Fruit fly (Drosophila melanogaster) whole organism, embryonic: ENCODE results near the gene ich.

Experiments used
- Antp ChIP-seq: fragments of 200-800 bp; sonication (Bioruptor generic); optimal IDR thresholded peaks from 3 replicates; lab custom pipeline; 2016; ENCODE audit warnings: missing biosample characterization, missing genetic modification characterization
- Atf6 ChIP-seq: fragments of 200-800 bp; sonication (Bioruptor generic); IDR thresholded peaks from 2 replicates; pipeline ENCODE4 v1.3.6; 2022; ENCODE audit warnings: missing biosample characterization, missing genetic modification characterization
- CG10209 ChIP-seq: fragments of 200-800 bp; sonication (Bioruptor generic); optimal IDR thresholded peaks from 3 replicates; lab custom pipeline; 2017; ENCODE audit warnings: missing biosample characterization, mild to moderate bottlenecking, missing genetic modification characterization, missing genetic modification reagents
- CG10462 ChIP-seq: fragments of 200-800 bp; sonication (Bioruptor generic); optimal IDR thresholded peaks from 2 replicates; lab custom pipeline; 2016; ENCODE audit warnings: missing biosample characterization, missing genetic modification characterization
- CG11504 ChIP-seq: fragments of 200-800 bp; sonication (Bioruptor generic); optimal IDR thresholded peaks from 3 replicates; lab custom pipeline; 2019; ENCODE audit warnings: missing biosample characterization, mild to moderate bottlenecking, missing genetic modification characterization, moderate library complexity
- CG12744 ChIP-seq: fragments of 200-800 bp; sonication (Bioruptor generic); optimal IDR thresholded peaks from 2 replicates; lab custom pipeline; 2016; ENCODE audit warnings: missing biosample characterization, missing genetic modification characterization
- CG13775 ChIP-seq: fragments of 200-800 bp; sonication (Bioruptor generic); optimal IDR thresholded peaks from 3 replicates; lab custom pipeline; 2017; ENCODE audit warnings: missing biosample characterization, mild to moderate bottlenecking, missing genetic modification characterization
- CG14667 ChIP-seq: fragments of 200-800 bp; sonication (Bioruptor generic); IDR thresholded peaks from 2 replicates; pipeline ENCODE4 v1.3.6; 2022; ENCODE audit warnings: missing biosample characterization, missing genetic modification characterization
- CG17385 ChIP-seq: fragments of 200-800 bp; sonication (Bioruptor generic); optimal IDR thresholded peaks from 3 replicates; lab custom pipeline; 2018; ENCODE audit warnings: missing biosample characterization, mild to moderate bottlenecking, missing genetic modification characterization
- CG18262 ChIP-seq: fragments of 200-800 bp; optimal IDR thresholded peaks from 3 replicates; lab custom pipeline; 2019; ENCODE audit warnings: missing biosample characterization, mild to moderate bottlenecking, missing genetic modification characterization, moderate library complexity
- CG18476 ChIP-seq: fragments of 200-800 bp; sonication (Bioruptor generic); optimal IDR thresholded peaks from 2 replicates; lab custom pipeline; 2016; ENCODE audit warnings: missing biosample characterization, mild to moderate bottlenecking, missing genetic modification characterization
- CG18599 ChIP-seq: fragments of 200-800 bp; sonication (Bioruptor generic); optimal IDR thresholded peaks from 3 replicates; lab custom pipeline; 2017; ENCODE audit warnings: missing biosample characterization, missing genetic modification characterization, mild to moderate bottlenecking, moderate library complexity, missing genetic modification reagents
- CG18619 ChIP-seq: fragments of 200-800 bp; sonication (Bioruptor generic); optimal IDR thresholded peaks from 3 replicates; lab custom pipeline; 2017; ENCODE audit warnings: missing biosample characterization, mild to moderate bottlenecking, missing genetic modification characterization
- CG3281 ChIP-seq: fragments of 200-800 bp; sonication (Bioruptor generic); optimal IDR thresholded peaks from 3 replicates; lab custom pipeline; 2017; ENCODE audit warnings: missing biosample characterization, mild to moderate bottlenecking, missing genetic modification characterization
- CG34376 ChIP-seq: fragments of 200-800 bp; sonication (Bioruptor generic); optimal IDR thresholded peaks from 2 replicates; lab custom pipeline; 2018; ENCODE audit warnings: missing biosample characterization, mild to moderate bottlenecking, missing genetic modification characterization
- CG6689 ChIP-seq: fragments of 200-800 bp; sonication (Bioruptor generic); IDR thresholded peaks from 2 replicates; pipeline ENCODE4 v1.3.6; 2022; ENCODE audit warnings: missing biosample characterization, missing genetic modification characterization
- CG7372 ChIP-seq: fragments of 200-800 bp; sonication (Bioruptor generic); IDR thresholded peaks from 2 replicates; pipeline ENCODE4 v1.3.6; 2022; ENCODE audit warnings: missing biosample characterization, missing genetic modification characterization
- CG9797 ChIP-seq: fragments of 200-800 bp; sonication (Bioruptor generic); optimal IDR thresholded peaks from 3 replicates; lab custom pipeline; 2018; ENCODE audit warnings: missing biosample characterization, mild to moderate bottlenecking, missing genetic modification characterization
- CG9932 ChIP-seq: fragments of 200-800 bp; sonication (Bioruptor generic); IDR thresholded peaks from 2 replicates; pipeline ENCODE4 v1.3.6; 2022; ENCODE audit warnings: missing biosample characterization, missing genetic modification characterization
- Dbx ChIP-seq: fragments of 200-800 bp; sonication (Bioruptor generic); IDR thresholded peaks from 3 replicates; pipeline ENCODE4 v1.3.6; 2022; ENCODE audit warnings: missing biosample characterization, missing genetic modification characterization
- Dref ChIP-seq: fragments of 200-800 bp; sonication (Bioruptor generic); IDR thresholded peaks from 2 replicates; pipeline ENCODE4 v1.3.6; 2022; ENCODE audit warnings: missing biosample characterization, missing genetic modification characterization
- Fer3 ChIP-seq: fragments of 200-800 bp; sonication (Bioruptor generic); optimal IDR thresholded peaks from 2 replicates; lab custom pipeline; 2018; ENCODE audit warnings: missing biosample characterization, mild to moderate bottlenecking, missing genetic modification characterization, moderate library complexity
- HLH3B ChIP-seq: fragments of 200-800 bp; sonication (Bioruptor generic); IDR thresholded peaks from 2 replicates; pipeline ENCODE4 v1.3.6; 2022; ENCODE audit warnings: missing biosample characterization, missing genetic modification characterization
- Hmr ChIP-seq: fragments of 200-800 bp; sonication (Bioruptor generic); optimal IDR thresholded peaks from 3 replicates; lab custom pipeline; 2017; ENCODE audit warnings: mild to moderate bottlenecking, missing biosample characterization, missing genetic modification reagents, missing genetic modification characterization
- Hr51 ChIP-seq, 2 experiments: fragments of 200-800 bp; sonication (Bioruptor generic); optimal IDR thresholded peaks; 2 replicates in 1 of 2; 3 replicates in 1 of 2; lab custom pipeline; 2016 to 2018; ENCODE audit warnings: missing biosample characterization in 2 of 2, missing genetic modification characterization in 2 of 2, mild to moderate bottlenecking in 1 of 2, moderate library complexity in 1 of 2
- MBD-R2 ChIP-seq: fragments of 200-800 bp; sonication (Bioruptor generic); IDR thresholded peaks from 2 replicates; pipeline ENCODE4 v1.3.6; 2022; ENCODE audit warnings: missing biosample characterization, missing genetic modification characterization
- Med ChIP-seq: fragments of 200-800 bp; sonication (Bioruptor generic); peaks from one replicate; lab custom pipeline; 2016; ENCODE audit warnings: missing biosample characterization, missing genetic modification characterization, mild to moderate bottlenecking, inconsistent platforms, moderate library complexity
- Myb ChIP-seq: fragments of 200-800 bp; sonication (Bioruptor generic); optimal IDR thresholded peaks from 2 replicates; lab custom pipeline; 2016; ENCODE audit warnings: missing biosample characterization, missing genetic modification characterization
- NFAT ChIP-seq: fragments of 200-800 bp; sonication (Bioruptor generic); IDR thresholded peaks from 2 replicates; pipeline ENCODE4 v1.3.6; 2022; ENCODE audit warnings: missing biosample characterization, missing genetic modification characterization
- NfI ChIP-seq: fragments of 200-800 bp; sonication (Bioruptor generic); optimal IDR thresholded peaks from 3 replicates; lab custom pipeline; 2018; ENCODE audit warnings: missing biosample characterization, mild to moderate bottlenecking, missing genetic modification characterization, moderate library complexity
- Rx ChIP-seq: fragments of 200-800 bp; sonication (Bioruptor generic); IDR thresholded peaks from 2 replicates; pipeline ENCODE4 v1.3.6; 2022; ENCODE audit warnings: missing biosample characterization, missing genetic modification characterization
- Sin3A ChIP-seq: fragments of >200 bp; optimal IDR thresholded peaks from 2 replicates; lab custom pipeline; 2018
- al ChIP-seq: fragments of 200-800 bp; sonication (Bioruptor generic); IDR thresholded peaks from 2 replicates; pipeline ENCODE4 v1.3.6; 2022; ENCODE audit warnings: missing biosample characterization, missing genetic modification characterization
- caup ChIP-seq: fragments of 200-800 bp; sonication (Bioruptor generic); optimal IDR thresholded peaks from 3 replicates; lab custom pipeline; 2017; ENCODE audit warnings: missing biosample characterization, mild to moderate bottlenecking, missing genetic modification characterization, moderate library complexity; ENCODE audit not compliant: severe bottlenecking
- eve ChIP-seq, 2 experiments: fragments of >200 bp; optimal IDR thresholded peaks; 2 replicates each; lab custom pipeline; 2017; ENCODE audit warnings: missing biosample characterization in 2 of 2, missing genetic modification characterization in 2 of 2
- fd102C ChIP-seq: fragments of 200-800 bp; sonication (Bioruptor generic); optimal IDR thresholded peaks from 2 replicates; lab custom pipeline; 2018; ENCODE audit warnings: missing biosample characterization, mild to moderate bottlenecking, missing genetic modification characterization, moderate library complexity
- gem ChIP-seq: fragments of 200-800 bp; sonication (Bioruptor generic); optimal IDR thresholded peaks from 2 replicates; lab custom pipeline; 2019; ENCODE audit warnings: missing biosample characterization, mild to moderate bottlenecking, missing genetic modification characterization, moderate library complexity
- gsb ChIP-seq: fragments of 200-800 bp; sonication (Bioruptor generic); IDR thresholded peaks from 2 replicates; pipeline ENCODE4 v1.3.6; 2022; ENCODE audit warnings: missing biosample characterization, missing genetic modification characterization
- ham ChIP-seq: fragments of 200-800 bp; sonication (Bioruptor generic); IDR thresholded peaks from 2 replicates; pipeline ENCODE4 v1.3.6; 2022; ENCODE audit warnings: missing biosample characterization, missing genetic modification characterization
- lmd ChIP-seq: fragments of 200-800 bp; sonication (Bioruptor generic); IDR thresholded peaks from 2 replicates; pipeline ENCODE4 v1.3.6; 2022; ENCODE audit warnings: missing biosample characterization, missing genetic modification characterization
- mam ChIP-seq: fragments of 200-800 bp; sonication (Bioruptor generic); optimal IDR thresholded peaks from 3 replicates; lab custom pipeline; 2016; ENCODE audit warnings: missing biosample characterization, missing genetic modification characterization
- otp ChIP-seq: fragments of 200-800 bp; sonication (Bioruptor generic); IDR thresholded peaks from 3 replicates; pipeline ENCODE4, ENCODE4 v1.3.6; 2022; ENCODE audit warnings: missing biosample characterization, missing genetic modification characterization
- pho ChIP-seq: fragments of 200-800 bp; sonication (Bioruptor generic); optimal IDR thresholded peaks from 2 replicates; lab custom pipeline; 2016; ENCODE audit warnings: missing biosample characterization, missing genetic modification characterization
- slbo ChIP-seq: fragments of 200-800 bp; sonication (Bioruptor generic); IDR thresholded peaks from 2 replicates; pipeline ENCODE4 v1.3.6; 2022; ENCODE audit warnings: missing biosample characterization, missing genetic modification characterization
- sob ChIP-seq: fragments of 200-800 bp; sonication (Bioruptor generic); IDR thresholded peaks from 2 replicates; pipeline ENCODE4 v1.3.6; 2022; ENCODE audit warnings: missing biosample characterization, missing genetic modification characterization
- unpg ChIP-seq: fragments of 200-800 bp; sonication (Bioruptor generic); optimal IDR thresholded peaks from 3 replicates; lab custom pipeline; 2018; ENCODE audit warnings: missing biosample characterization, mild to moderate bottlenecking, missing genetic modification characterization, moderate library complexity
- vnd ChIP-seq: fragments of 200-800 bp; sonication (Bioruptor generic); IDR thresholded peaks from 3 replicates; pipeline ENCODE4 v1.3.6; 2022; ENCODE audit warnings: missing biosample characterization, missing genetic modification characterization; ENCODE audit not compliant: partially characterized antibody
- wdn ChIP-seq: fragments of 200-800 bp; sonication (Bioruptor generic); IDR thresholded peaks from 2 replicates; pipeline ENCODE4 v1.3.6; 2022; ENCODE audit warnings: missing biosample characterization, missing genetic modification characterization

ich gene

dm6 chr3R:8930165-8931063, 32.4 kb downstream of the ich start (continued):
- TF ChIP-seq CG18262 = peak; percentile 31
- TF ChIP-seq gem (tag; lab: Kevin White, UChicago) = peak; percentile 57
- peak; percentile 59; the same call in 1 of the 3 replicates for TF ChIP-seq Dbx
- TF ChIP-seq CG9932 (GFP tag; lab: Robert Waterston, UW) = peak; percentile 84
- TF ChIP-seq CG14667 (GFP tag; lab: Robert Waterston, UW) = peak; percentile 40; the same call in 1 of the 2 replicates
- TF ChIP-seq Sin3A (lab: Kevin White, UChicago) = no peak
- TF ChIP-seq CG11504 = peak; percentile 13
- TF ChIP-seq CG12744 (GFP tag; lab: Kevin White, UChicago) = no peak
- TF ChIP-seq CG18476 = peak; percentile 6
- TF ChIP-seq Antp (GFP tag; lab: Kevin White, UChicago) = peak; percentile 18
- no peak for TF ChIP-seq CG10462 (GFP tag; lab: Kevin White, UChicago)
- no peak for TF ChIP-seq fd102C
- TF ChIP-seq CG34376 (GFP tag; lab: Kevin White, UChicago) = no peak
- peak; percentile 46 for TF ChIP-seq CG7372
- TF ChIP-seq NFAT (GFP tag; lab: Robert Waterston, UW) = no peak; the same call in 1 of the 2 replicates
- TF ChIP-seq HLH3B (GFP tag; lab: Robert Waterston, UW) = 0 out of 2 replicates have a peak, but pooled peaks have one; percentile 28
- peak; percentile 16 for TF ChIP-seq CG17385 (GFP tag; lab: Kevin White, UChicago)
- peak; percentile 50; the same call in 1 of the 2 replicates for TF ChIP-seq wdn (GFP tag; lab: Robert Waterston, UW)
- TF ChIP-seq lmd = peak; percentile 64; the same call in 1 of the 2 replicates
- peak; percentile 48 for TF ChIP-seq CG6689 (GFP tag; lab: Robert Waterston, UW)
- peak; percentile 60 for TF ChIP-seq sob (GFP tag; lab: Robert Waterston, UW)
- TF ChIP-seq mam (GFP tag; lab: Kevin White, UChicago) = peak; percentile 59
- no peak for TF ChIP-seq CG9797 (GFP tag; lab: Kevin White, UChicago)
- TF ChIP-seq Myb (GFP tag; lab: Kevin White, UChicago) = peak; percentile 5
- TF ChIP-seq CG18599 (GFP tag; lab: Kevin White, UChicago) = peak; percentile 65
- TF ChIP-seq MBD-R2 (GFP tag; lab: Robert Waterston, UW) = peak; percentile 19; the same call in 1 of the 2 replicates
- TF ChIP-seq eve (GFP tag; optimal IDR thresholded peaks at IDR 0.05; lab: Kevin White, UChicago) = peak in 1 of 2 experiments; percentile 23
- TF ChIP-seq otp (GFP tag; lab: Robert Waterston, UW) = 0 out of 3 replicates have a peak, but pooled peaks have one; percentile 44
- TF ChIP-seq Dref (GFP tag; lab: Robert Waterston, UW) = no peak
- no peak; the same call in 1 of the 2 replicates for TF ChIP-seq al (GFP tag; lab: Robert Waterston, UW)
- TF ChIP-seq Fer3 (tag; lab: Kevin White, UChicago) = peak; percentile 36
- TF ChIP-seq Atf6 (GFP tag; lab: Robert Waterston, UW) = peak; percentile 48
- peak; percentile 74 for TF ChIP-seq Med (GFP tag; lab: Kevin White, UChicago)
- TF ChIP-seq NfI (GFP tag; lab: Kevin White, UChicago) = peak; percentile 18
- TF ChIP-seq caup (GFP tag; lab: Kevin White, UChicago) = peak; percentile 1
- TF ChIP-seq CG18619 = peak; percentile 5
- TF ChIP-seq gsb = no peak
- TF ChIP-seq Hr51 (GFP tag; optimal IDR thresholded peaks at IDR 0.05; lab: Kevin White, UChicago) = peak in 1 of 2 experiments; percentile 8
- TF ChIP-seq Hmr = peak; percentile 29
- 0 out of 2 replicates have a peak, but pooled peaks have one; percentile 1 for TF ChIP-seq Rx (GFP tag; lab: Robert Waterston, UW)
- TF ChIP-seq CG13775 (GFP tag; lab: Kevin White, UChicago) = peak; percentile 5
- peak; percentile 26 for TF ChIP-seq unpg (GFP tag; lab: Kevin White, UChicago)
- TF ChIP-seq CG3281 (GFP tag; lab: Kevin White, UChicago) = peak; percentile 26
- peak; percentile 23 for TF ChIP-seq CG10209 (GFP tag; lab: Kevin White, UChicago)
- no peak for TF ChIP-seq vnd (GFP tag; lab: Robert Waterston, UW)
- peak; percentile 77 for TF ChIP-seq slbo
- peak; percentile 41; the same call in 1 of the 2 replicates for TF ChIP-seq ham (GFP tag; lab: Robert Waterston, UW)
- peak; percentile 27 for TF ChIP-seq pho
